Fruit fly (Drosophila melanogaster) whole organism, pupa: ENCODE results near the gene CG9459.

Experiments used
- CG10348 ChIP-seq: fragments of 200-800 bp; sonication (Bioruptor generic); IDR thresholded peaks from 2 replicates; pipeline ENCODE4 v1.3.6; 2022; ENCODE audit warnings: missing biosample characterization, missing genetic modification characterization
- CG12605 ChIP-seq: fragments of 200-800 bp; sonication (Bioruptor generic); IDR thresholded peaks from 2 replicates; pipeline ENCODE4 v1.3.6; 2022; ENCODE audit warnings: missing biosample characterization, missing genetic modification characterization
- CG13204 ChIP-seq: fragments of 200-800 bp; sonication (Bioruptor generic); optimal IDR thresholded peaks from 2 replicates; lab custom pipeline; 2018; ENCODE audit warnings: missing biosample characterization, mild to moderate bottlenecking, missing genetic modification characterization, moderate library complexity
- CG14655 ChIP-seq: fragments of 200-800 bp; sonication (Bioruptor generic); optimal IDR thresholded peaks from 3 replicates; lab custom pipeline; 2017; ENCODE audit warnings: mild to moderate bottlenecking, missing biosample characterization, missing genetic modification reagents, missing genetic modification characterization
- CG15710 ChIP-seq: fragments of 200-800 bp; sonication (Bioruptor generic); optimal IDR thresholded peaks from 2 replicates; lab custom pipeline; 2018; ENCODE audit warnings: missing biosample characterization, mild to moderate bottlenecking, missing genetic modification characterization, moderate library complexity
- CG17806 ChIP-seq: fragments of 200-800 bp; sonication (Bioruptor generic); optimal IDR thresholded peaks from 2 replicates; lab custom pipeline; 2018; ENCODE audit warnings: missing biosample characterization, mild to moderate bottlenecking, missing genetic modification characterization, moderate library complexity
- CG32121 ChIP-seq: fragments of 200-800 bp; sonication (Bioruptor generic); IDR thresholded peaks from 2 replicates; pipeline ENCODE4 v1.3.6; 2022; ENCODE audit warnings: missing biosample characterization, missing genetic modification characterization
- CG34367 ChIP-seq: fragments of 200-800 bp; sonication (Bioruptor generic); optimal IDR thresholded peaks from 2 replicates; lab custom pipeline; 2018; ENCODE audit warnings: missing biosample characterization, mild to moderate bottlenecking, missing genetic modification characterization
- CG4496 ChIP-seq: fragments of 200-800 bp; sonication (Bioruptor generic); IDR thresholded peaks from 3 replicates; pipeline ENCODE4 v1.3.6; 2022; ENCODE audit warnings: missing biosample characterization, missing genetic modification characterization
- CG8159 ChIP-seq: fragments of 200-800 bp; sonication (Bioruptor generic); optimal IDR thresholded peaks from 3 replicates; lab custom pipeline; 2018; ENCODE audit warnings: missing biosample characterization, mild to moderate bottlenecking, missing genetic modification characterization, moderate library complexity
- CG8301 ChIP-seq: fragments of 200-800 bp; sonication (Bioruptor generic); optimal IDR thresholded peaks from 2 replicates; lab custom pipeline; 2018; ENCODE audit warnings: missing biosample characterization, mild to moderate bottlenecking, missing genetic modification characterization
- CG9948 ChIP-seq: fragments of 200-800 bp; sonication (Bioruptor generic); optimal IDR thresholded peaks from 2 replicates; lab custom pipeline; 2018; ENCODE audit warnings: missing biosample characterization, mild to moderate bottlenecking, missing genetic modification characterization, moderate library complexity
- D1 ChIP-seq: fragments of 200-800 bp; sonication (Bioruptor generic); optimal IDR thresholded peaks from 2 replicates; lab custom pipeline; 2018; ENCODE audit warnings: missing biosample characterization, mild to moderate bottlenecking, missing genetic modification characterization, moderate library complexity
- EcR ChIP-seq: fragments of 200-800 bp; sonication (Bioruptor generic); optimal IDR thresholded peaks from 3 replicates; lab custom pipeline; 2019; ENCODE audit warnings: missing biosample characterization, missing genetic modification characterization, mild to moderate bottlenecking, moderate library complexity, missing genetic modification reagents
- Ets98B ChIP-seq: fragments of 200-800 bp; sonication (Bioruptor generic); IDR thresholded peaks from 2 replicates; pipeline ENCODE4 v1.3.6; 2022; ENCODE audit warnings: missing biosample characterization, missing genetic modification characterization
- Pif1A ChIP-seq: fragments of 200-800 bp; sonication (Bioruptor generic); optimal IDR thresholded peaks from 3 replicates; lab custom pipeline; 2016; ENCODE audit warnings: missing biosample characterization, missing genetic modification characterization
- Pif1B ChIP-seq: fragments of 200-800 bp; sonication (Bioruptor generic); optimal IDR thresholded peaks from 3 replicates; lab custom pipeline; 2016; ENCODE audit warnings: missing biosample characterization, missing genetic modification characterization
- Snoo ChIP-seq: fragments of 200-800 bp; sonication (Bioruptor generic); optimal IDR thresholded peaks from 3 replicates; lab custom pipeline; 2017; ENCODE audit warnings: missing biosample characterization, mild to moderate bottlenecking, missing genetic modification characterization, inconsistent platforms
- fd96Ca ChIP-seq: fragments of 200-800 bp; sonication (Bioruptor generic); IDR thresholded peaks from 3 replicates; pipeline ENCODE4 v1.3.6; 2022; ENCODE audit warnings: missing biosample characterization, missing genetic modification characterization
- gl ChIP-seq: fragments of 200-800 bp; sonication (Bioruptor generic); optimal IDR thresholded peaks from 2 replicates; lab custom pipeline; 2018; ENCODE audit warnings: missing biosample characterization, mild to moderate bottlenecking, missing genetic modification characterization
- rn ChIP-seq: fragments of 200-800 bp; sonication (Bioruptor generic); IDR thresholded peaks from 2 replicates; pipeline ENCODE4 v1.3.6; 2022; ENCODE audit warnings: missing biosample characterization, missing genetic modification characterization

Gene CG9459

DNA sequence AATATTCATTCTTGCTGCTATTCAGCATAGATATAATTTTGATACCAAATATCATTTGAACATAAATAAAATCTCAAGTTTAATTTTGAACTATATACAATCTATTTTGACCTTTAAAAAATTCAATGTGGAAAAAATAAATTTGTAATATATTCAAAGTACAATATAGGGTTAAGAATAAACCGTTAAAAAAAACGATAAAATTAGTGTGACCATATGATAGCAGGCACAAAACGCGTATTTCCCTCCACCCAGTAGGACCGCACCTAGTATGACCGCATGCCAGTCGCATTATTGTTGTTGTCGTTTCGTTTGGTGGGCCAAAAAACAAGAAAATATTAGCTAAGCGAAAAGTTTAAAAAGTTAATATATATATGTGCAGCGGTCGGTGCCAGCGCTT is 25.2 kb downstream of the CG9459 start, which contains the start of gene CG8516:
Gene CG8516, plus strand, starts transcription at position 278 of the 400 bp plus-strand sequence.
- TF ChIP-seq CG8301 (tag; lab: Kevin White, UChicago) (peak; percentile 25), CG14655 (GFP tag; lab: Kevin White, UChicago) (no peak), Pif1B (GFP tag; lab: Kevin White, UChicago) (no peak), rn (GFP tag; lab: Robert Waterston, UW) (no peak), CG13204 (no peak), CG12605 (GFP tag; lab: Robert Waterston, UW) (no peak), CG4496 (GFP tag; lab: Robert Waterston, UW) (no peak), Pif1A (GFP tag; lab: Kevin White, UChicago) (no peak), CG34367 (no peak), CG9948 (tag; lab: Kevin White, UChicago) (no peak), CG8159 (tag; lab: Kevin White, UChicago) (peak; percentile 35), fd96Ca (GFP tag; lab: Robert Waterston, UW) (no peak), CG15710 (peak; percentile 16), Snoo (tag; lab: Kevin White, UChicago) (no peak), CG17806 (tag; lab: Kevin White, UChicago) (peak; percentile 34), gl (tag; lab: Kevin White, UChicago) (no peak), CG32121 (GFP tag; lab: Robert Waterston, UW) (peak; percentile 53; the same call in 1 of the 2 replicates), Ets98B (GFP tag; lab: Robert Waterston, UW) (peak; percentile 20; the same call in 1 of the 2 replicates), CG10348 (GFP tag; lab: Robert Waterston, UW) (no peak), EcR (GFP tag; lab: Kevin White, UChicago) (peak; percentile 11), D1 (tag; lab: Kevin White, UChicago) (no peak)

- TF ChIP-seq CG8159 (tag; lab: Kevin White, UChicago) (peak; percentile 61), CG34367 (peak; percentile 6), Snoo (tag; lab: Kevin White, UChicago) (peak; percentile 25), CG13204 (no peak), CG17806 (tag; lab: Kevin White, UChicago) (peak; percentile 11), EcR (GFP tag; lab: Kevin White, UChicago) (peak; percentile 91), Ets98B (GFP tag; lab: Robert Waterston, UW) (no peak), CG10348 (GFP tag; lab: Robert Waterston, UW) (no peak), CG9948 (tag; lab: Kevin White, UChicago) (peak; percentile 29), CG12605 (GFP tag; lab: Robert Waterston, UW) (no peak), CG8301 (tag; lab: Kevin White, UChicago) (peak; percentile 28), CG15710 (peak; percentile 52), gl (tag; lab: Kevin White, UChicago) (no peak), rn (GFP tag; lab: Robert Waterston, UW) (no peak), CG32121 (GFP tag; lab: Robert Waterston, UW) (no peak)
These were observed 26.9 kb downstream of the CG9459 start, which contains the start of the genes CG12945 and CG8507 for dm6 chr3R:9791177-9791806. TSS of gene CG12945 (minus strand) at chr3R:9791221. TSS of gene CG8507 (plus strand) at chr3R:9791483.

dm6 chr3R:9784341-9785062 is 33.7 kb downstream of the CG9459 start, which contains the start of the genes MtnA and CG8500:
TSS of gene MtnA (minus strand) at chr3R:9784370.
TSS of gene CG8500 (plus strand) at chr3R:9784653.
- TF ChIP-seq CG4496 (GFP tag; lab: Robert Waterston, UW) = peak; percentile 64; the same call in 2 of the 3 replicates
- TF ChIP-seq Ets98B (GFP tag; lab: Robert Waterston, UW) = peak; percentile 11; the same call in 1 of the 2 replicates
- TF ChIP-seq Pif1B (GFP tag; lab: Kevin White, UChicago) = no peak
- TF ChIP-seq CG8159 (tag; lab: Kevin White, UChicago) = no peak
- no peak for TF ChIP-seq rn (GFP tag; lab: Robert Waterston, UW)

DNA sequence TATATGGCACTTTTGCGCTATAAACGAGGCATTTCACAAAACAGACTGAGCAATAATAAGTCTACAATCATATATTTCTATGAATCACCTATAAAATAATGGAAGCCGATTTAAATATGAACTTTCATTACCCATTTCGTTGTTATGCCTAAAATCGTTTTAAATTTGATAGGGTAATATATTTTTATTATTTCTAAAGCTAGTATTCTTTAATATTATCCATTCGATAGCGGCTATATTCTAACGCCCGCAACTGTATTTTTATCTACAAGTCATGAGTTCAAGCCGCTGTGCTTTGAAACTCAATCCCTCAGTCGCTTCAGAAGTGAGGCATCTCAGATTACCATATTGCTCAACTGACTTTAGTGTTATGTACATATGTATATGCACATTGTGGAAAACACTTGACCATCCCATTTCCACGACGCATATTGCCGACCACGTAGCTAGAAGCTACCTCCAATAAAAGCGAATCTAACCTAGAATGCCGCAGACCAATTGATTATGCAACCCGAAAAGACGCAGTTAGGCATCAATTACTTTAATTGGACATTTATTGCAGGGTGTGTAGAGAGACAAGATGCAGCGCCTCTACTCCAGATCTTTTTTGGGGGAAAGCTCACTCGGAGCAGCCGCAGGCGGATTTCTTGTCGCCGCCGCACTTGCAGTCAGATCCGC is 34.8 kb downstream of the CG9459 start:
- TF ChIP-seq CG12605 (GFP tag; lab: Robert Waterston, UW) (no peak), CG8301 (tag; lab: Kevin White, UChicago) (no peak), gl (tag; lab: Kevin White, UChicago) (no peak), EcR (GFP tag; lab: Kevin White, UChicago) (peak; percentile 8), CG8159 (tag; lab: Kevin White, UChicago) (peak; percentile 21), fd96Ca (GFP tag; lab: Robert Waterston, UW) (no peak), Snoo (tag; lab: Kevin White, UChicago) (no peak), CG17806 (tag; lab: Kevin White, UChicago) (no peak), CG4496 (GFP tag; lab: Robert Waterston, UW) (0 out of 3 replicates have a peak, but pooled peaks have one; percentile 21), CG13204 (no peak), Pif1B (GFP tag; lab: Kevin White, UChicago) (no peak), CG10348 (GFP tag; lab: Robert Waterston, UW) (no peak), CG14655 (GFP tag; lab: Kevin White, UChicago) (no peak), CG9948 (tag; lab: Kevin White, UChicago) (peak; percentile 3), CG32121 (GFP tag; lab: Robert Waterston, UW) (no peak), Pif1A (GFP tag; lab: Kevin White, UChicago) (no peak), CG15710 (no peak), CG34367 (no peak), Ets98B (GFP tag; lab: Robert Waterston, UW) (no peak), D1 (tag; lab: Kevin White, UChicago) (no peak), rn (GFP tag; lab: Robert Waterston, UW) (no peak)
